Worm (Caenorhabditis elegans): ENCODE results near the gene lin-39.

Gene lin-39

ce11 chrIII:7572781-7573400 lies 36.5 kb upstream of the lin-39 start, which contains the start of the genes rpl-9 and lpd-7 (continued):
- TF ChIP-seq lin-15B (tag; optimal IDR thresholded peaks at IDR 0.05) = no peak
- TF ChIP-seq nhr-42 (GFP tag; IDR thresholded peaks at IDR 0.05) = no peak
- no peak for TF ChIP-seq daf-8 (GFP tag; IDR thresholded peaks at IDR 0.05)
- TF ChIP-seq lin-13 (GFP tag; optimal IDR thresholded peaks at IDR 0.05) = peak; percentile 71
- TF ChIP-seq F49E8.2 (tag; optimal IDR thresholded peaks at IDR 0.05; ENCODE audit: borderline replicate concordance) = no peak
- no peak for TF ChIP-seq nhr-111 (GFP tag; optimal IDR thresholded peaks at IDR 0.05)
- TF ChIP-seq ZK546.5 (tag; optimal IDR thresholded peaks at IDR 0.05) = no peak
- peak; percentile 65 for TF ChIP-seq lin-38 (GFP tag; IDR thresholded peaks at IDR 0.05)
- no peak for TF ChIP-seq ceh-82 (tag; optimal IDR thresholded peaks at IDR 0.05)
- peak; percentile 81 for TF ChIP-seq nhr-77 (tag; optimal IDR thresholded peaks at IDR 0.05)
- TF ChIP-seq Y75B8A.6 (GFP tag; IDR thresholded peaks at IDR 0.05) = no peak
- TF ChIP-seq nhr-11 (tag; optimal IDR thresholded peaks at IDR 0.05) = peak; percentile 89
- TF ChIP-seq ceh-62 (tag; optimal IDR thresholded peaks at IDR 0.05) = no peak
- TF ChIP-seq fos-1 (tag; optimal IDR thresholded peaks at IDR 0.05) = no peak
- TF ChIP-seq lin-29 (GFP tag; IDR thresholded peaks at IDR 0.05) = no peak
- no peak for TF ChIP-seq nhr-237 (tag; optimal IDR thresholded peaks at IDR 0.05)
- peak; percentile 52 for TF ChIP-seq unc-130 (GFP tag; optimal IDR thresholded peaks at IDR 0.05)
- TF ChIP-seq set-16 (GFP tag; IDR thresholded peaks at IDR 0.05) = no peak
- TF ChIP-seq tra-1 (GFP tag; IDR thresholded peaks at IDR 0.05) = no peak
- TF ChIP-seq snpc-4 (tag; optimal IDR thresholded peaks at IDR 0.05) = no peak
- TF ChIP-seq spr-1 (tag; optimal IDR thresholded peaks at IDR 0.05) = no peak
- no peak for TF ChIP-seq jun-1 (tag; optimal IDR thresholded peaks at IDR 0.05)
- TF ChIP-seq egl-27 (tag; optimal IDR thresholded peaks at IDR 0.05) = no peak

- TF ChIP-seq ZK546.5 (tag; optimal IDR thresholded peaks at IDR 0.05) (no peak), ZK337.2 (GFP tag; IDR thresholded peaks at IDR 0.05) (no peak), F49E8.2 (tag; optimal IDR thresholded peaks at IDR 0.05; ENCODE audit: borderline replicate concordance) (peak; percentile 23), arid-1 (GFP tag; conservative IDR thresholded peaks at IDR 0.05) (0 out of 2 replicates have a peak, but pooled peaks have one; percentile 36), nhr-6 (tag; optimal IDR thresholded peaks at IDR 0.05) (no peak), R02D3.7 (tag; optimal IDR thresholded peaks at IDR 0.05) (no peak), nhr-41 (GFP tag; IDR thresholded peaks at IDR 0.05) (no peak), spr-1 (tag; optimal IDR thresholded peaks at IDR 0.05) (no peak), hlh-11 (tag; optimal IDR thresholded peaks at IDR 0.05) (no peak), F44E2.7 (GFP tag; IDR thresholded peaks at IDR 0.05) (no peak), mxl-2 (GFP tag; conservative IDR thresholded peaks at IDR 0.05) (no peak), T20F7.1 (GFP tag; optimal IDR thresholded peaks at IDR 0.05) (no peak), Y48G9A.11 (GFP tag; IDR thresholded peaks at IDR 0.05) (peak; percentile 56), mdt-29 (GFP tag; IDR thresholded peaks at IDR 0.05) (no peak), duxl-1 (tag; optimal IDR thresholded peaks at IDR 0.05; ENCODE audit: poor library complexity) (no peak), mes-2 (tag; optimal IDR thresholded peaks at IDR 0.05; ENCODE audit: poor library complexity, severe bottlenecking) (no peak), mxl-3 (GFP tag; optimal IDR thresholded peaks at IDR 0.05) (no peak), madf-9 (GFP tag; conservative IDR thresholded peaks at IDR 0.05) (no peak), dmd-8 (GFP tag; IDR thresholded peaks at IDR 0.05) (no peak), zfp-2 (tag; optimal IDR thresholded peaks at IDR 0.05) (no peak), aha-1 (tag) (peak; percentile 43), snpc-1.2 (GFP tag; IDR thresholded peaks at IDR 0.05) (peak; percentile 35; the same call in 1 of the 2 replicates), dpl-1 (GFP tag; optimal IDR thresholded peaks at IDR 0.05) (no peak), hlh-30 (tag; optimal IDR thresholded peaks at IDR 0.05; ENCODE audit: insufficient read depth) (no peak), saeg-2 (GFP tag; IDR thresholded peaks at IDR 0.05) (no peak), lin-38 (GFP tag; IDR thresholded peaks at IDR 0.05) (peak; percentile 40; the same call in 1 of the 2 replicates), zip-2 (tag; optimal IDR thresholded peaks at IDR 0.05) (no peak), nhr-11 (tag; optimal IDR thresholded peaks at IDR 0.05) (no peak), aly-2 (tag; optimal IDR thresholded peaks at IDR 0.05) (no peak), Y105C5A.15 (GFP tag; IDR thresholded peaks at IDR 0.05) (no peak), ces-1 (GFP tag; optimal IDR thresholded peaks at IDR 0.05) (no peak), cey-2 (tag; optimal IDR thresholded peaks at IDR 0.05; ENCODE audit: borderline replicate concordance, insufficient read depth) (no peak), ceh-82 (tag; optimal IDR thresholded peaks at IDR 0.05) (no peak)
These were observed 35.3 kb upstream of the lin-39 start for ce11 chrIII:7571726-7572125.

Measured in whole organism, L4 larva.